Fruit fly (Drosophila melanogaster) ovary, adult (tissue): ENCODE measurements around the gene CG5969.

ENCODE experiments used
- CG17801 ChIP-seq: fragments of 200-800 bp; optimal IDR thresholded peaks from 2 replicates; lab custom pipeline; 2019; ENCODE audit warnings: missing biosample characterization, mild to moderate bottlenecking, missing genetic modification characterization, moderate library complexity; ENCODE audit not compliant: partially characterized antibody

CG5969 gene

DNA sequence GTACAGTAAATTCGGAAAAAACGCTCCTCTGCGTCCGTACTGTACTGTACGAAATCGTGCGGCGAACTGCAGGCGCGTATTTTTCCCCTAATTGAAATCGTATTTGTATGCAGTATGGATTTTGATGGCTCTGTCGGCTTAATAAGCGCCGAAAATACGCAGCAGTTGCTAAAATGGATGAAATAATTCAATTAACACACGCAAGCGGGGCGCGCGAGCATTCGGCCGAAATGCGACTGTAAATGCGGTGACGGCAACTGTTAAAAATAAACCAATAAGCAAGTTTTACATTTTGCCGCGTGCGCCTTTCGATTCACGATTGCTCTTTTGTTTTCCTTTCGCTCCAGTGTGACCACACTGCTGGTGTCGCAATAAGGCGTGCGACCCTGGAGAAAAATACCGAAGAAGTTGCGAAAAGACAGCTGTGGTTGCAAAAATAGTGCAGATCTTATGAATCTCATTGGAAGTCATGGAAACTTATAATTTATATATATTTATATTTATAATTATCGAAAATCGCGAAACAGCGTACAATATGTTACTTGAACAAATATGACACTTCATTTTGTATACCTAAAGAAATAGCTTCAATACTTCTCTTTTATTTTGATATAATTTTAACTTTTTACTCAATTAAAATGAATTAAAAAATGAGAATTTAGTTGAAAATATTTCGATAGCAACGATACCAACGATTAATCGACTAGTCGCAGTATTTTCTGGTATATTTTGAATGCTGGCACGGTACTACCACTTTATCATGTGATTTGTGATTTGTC, at the start of gene CG5969, which contains the start of gene CG32428:
Gene CG5969 (plus strand): TSS at position 763 of the 779 bp plus-strand sequence.
Gene CG32428 (minus strand): TSS at position 703 of the 779 bp plus-strand sequence.
- TF ChIP-seq CG17801, result peak; percentile 24

DNA sequence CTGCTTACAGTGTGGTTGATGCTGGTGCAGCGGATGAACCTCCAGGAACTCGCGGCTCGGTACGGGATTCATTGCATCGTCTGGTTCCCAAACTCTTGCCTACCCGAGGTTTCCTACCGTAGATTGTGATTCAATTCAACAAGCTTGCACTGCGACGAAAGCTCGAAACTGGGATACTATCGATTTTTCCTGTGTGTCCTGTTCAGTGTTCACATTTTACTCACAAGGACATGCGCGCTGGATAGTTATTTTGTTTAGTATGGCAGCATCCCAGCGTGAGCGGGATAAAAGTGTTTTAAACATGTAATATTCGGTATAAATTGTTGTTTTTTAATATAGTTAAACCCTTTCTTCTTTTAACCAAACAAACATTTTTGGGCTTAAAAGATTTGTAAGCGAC, 47.7 kb upstream of the CG5969 start, which contains the start of gene CG5282:
Gene CG5282 (minus strand): TSS at position 184 of the 400 bp plus-strand sequence.
- TF ChIP-seq CG17801, result no peak

DNA sequence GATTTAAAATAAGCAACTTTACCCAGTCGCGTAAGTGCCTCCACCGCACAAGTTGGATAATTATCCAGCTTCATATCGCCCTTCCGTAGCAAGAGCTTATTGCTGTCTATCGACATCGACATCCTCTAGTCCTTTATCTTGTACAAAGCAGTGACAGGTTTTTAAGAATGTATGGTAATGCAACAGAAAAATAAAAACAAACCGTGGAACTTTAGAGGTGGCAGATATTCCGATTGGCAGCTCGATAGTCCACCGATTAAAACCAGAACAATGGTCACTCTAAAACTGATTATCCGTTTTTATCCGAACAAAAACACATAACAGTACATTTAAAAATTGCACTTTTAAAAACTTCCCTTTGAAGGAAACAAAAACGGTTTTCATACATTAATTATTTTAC, 46.1 kb upstream of the CG5969 start, which contains the start of gene CG5274:
Gene CG5274 (minus strand): TSS at position 218 of the 400 bp plus-strand sequence.
- TF ChIP-seq CG17801, result no peak

DNA sequence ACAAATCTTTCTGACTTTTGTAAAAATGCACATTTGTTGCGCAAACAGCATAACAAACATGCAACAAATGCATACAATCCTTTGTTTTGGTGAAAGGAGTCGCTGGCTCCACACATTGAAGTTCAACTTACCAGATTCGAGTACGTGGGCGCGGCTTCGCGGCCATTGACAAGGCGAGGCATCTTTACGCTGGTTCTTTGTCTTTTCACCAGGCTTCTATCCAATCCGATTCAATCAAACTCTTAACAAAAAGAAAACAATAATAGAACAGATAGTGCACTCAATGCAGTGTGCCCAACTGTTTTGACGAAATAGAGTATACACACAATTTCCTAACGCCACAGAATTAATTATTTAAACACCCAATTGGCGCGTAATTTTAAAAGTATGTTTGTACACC, 43.4 kb upstream of the CG5969 start, which contains the start of gene CG5262:
Gene CG5262 (minus strand): TSS at position 294 of the 400 bp plus-strand sequence.
- peak; percentile 33 for TF ChIP-seq CG17801

DNA sequence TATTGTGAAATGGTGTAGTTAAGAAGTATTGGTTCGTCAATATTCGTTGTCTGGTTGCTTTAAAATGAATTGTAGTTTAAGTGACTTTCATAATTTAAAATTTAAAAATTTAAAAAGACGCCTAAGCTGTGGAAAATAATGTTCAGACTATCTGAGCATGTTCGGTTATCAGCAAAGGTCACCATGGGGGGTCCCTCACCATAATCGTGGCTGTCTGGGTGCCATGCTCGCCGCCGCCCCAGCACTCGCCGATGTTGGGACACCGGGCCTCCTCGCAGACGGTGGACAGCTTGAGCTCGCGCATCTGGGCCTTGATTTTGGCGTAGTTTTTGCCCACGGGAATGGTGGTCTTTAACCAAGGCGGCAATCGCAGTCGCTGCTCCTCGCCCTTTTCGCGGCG, 42.0 kb upstream of the CG5969 start:
- TF ChIP-seq CG17801, result no peak

DNA sequence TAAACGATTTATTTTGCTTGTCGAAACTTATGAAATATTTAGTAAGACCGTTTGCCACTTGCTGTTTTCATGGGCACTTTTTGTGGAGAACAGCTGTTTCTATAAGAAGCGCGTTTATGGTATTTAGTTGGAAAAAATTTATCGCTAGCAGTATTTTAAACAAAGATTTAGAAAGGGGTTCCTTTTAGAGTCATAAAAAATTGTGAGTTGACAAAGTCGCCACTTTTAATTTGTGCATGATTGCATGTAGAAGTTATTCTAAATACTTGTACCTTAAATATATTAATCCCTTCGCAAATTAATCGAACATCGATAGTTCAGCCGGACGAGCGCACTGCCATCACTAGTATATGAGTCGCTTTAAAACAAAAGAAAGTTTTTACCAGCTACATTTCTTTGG, 41.3 kb upstream of the CG5969 start, which contains the start of the genes Las and Psn:
Gene Las (minus strand): TSS at position 65 of the 400 bp plus-strand sequence.
Gene Psn (plus strand): TSS at position 172 of the 400 bp plus-strand sequence.
- TF ChIP-seq CG17801, result peak; percentile 10

DNA sequence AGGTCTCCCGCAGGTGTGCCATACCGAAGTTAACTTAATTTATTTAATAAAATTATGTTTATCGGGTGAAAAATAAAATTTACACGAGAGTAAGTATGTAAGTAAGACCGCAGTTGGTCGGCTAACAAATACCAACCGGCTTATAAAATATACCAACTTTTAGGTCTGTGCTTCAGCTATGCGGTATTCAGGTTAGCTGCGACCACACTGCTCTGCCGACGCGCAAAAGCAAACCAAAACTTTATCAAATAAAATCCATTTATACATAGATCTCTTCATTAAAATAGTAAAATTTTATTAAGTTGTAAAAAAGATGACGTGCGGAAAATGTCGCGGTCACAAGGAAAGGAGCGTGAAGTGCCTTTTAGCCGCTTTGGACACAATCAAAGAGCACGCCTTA, 37.5 kb upstream of the CG5969 start, which contains the start of the genes mRpL15 and CtIP:
Gene mRpL15 (minus strand): TSS at position 141 of the 400 bp plus-strand sequence.
Gene CtIP (plus strand): TSS at position 182 of the 400 bp plus-strand sequence.
- TF ChIP-seq CG17801, result peak; percentile 5

DNA sequence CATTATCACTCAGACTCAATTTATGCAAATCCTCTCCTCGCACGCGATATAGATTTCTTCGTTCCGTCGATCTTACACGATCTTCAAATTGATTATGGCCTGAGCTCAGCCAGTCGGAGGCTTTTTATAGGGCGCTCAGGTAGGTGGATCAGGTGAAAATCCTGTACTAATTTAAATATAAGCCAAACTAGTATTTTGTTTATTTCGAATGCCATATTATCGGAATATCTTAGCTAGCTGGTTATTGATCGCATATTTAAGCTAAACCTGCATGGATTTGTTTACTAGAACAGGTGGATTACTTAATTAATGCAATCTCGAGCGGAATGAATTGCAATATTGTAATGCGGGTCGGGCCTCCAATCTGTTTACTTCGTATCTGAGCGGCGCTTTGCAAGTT, 33.8 kb upstream of the CG5969 start, which contains the start of gene Hpd:
Gene Hpd (minus strand): TSS at position 101 of the 400 bp plus-strand sequence.
- TF ChIP-seq CG17801, result no peak

DNA sequence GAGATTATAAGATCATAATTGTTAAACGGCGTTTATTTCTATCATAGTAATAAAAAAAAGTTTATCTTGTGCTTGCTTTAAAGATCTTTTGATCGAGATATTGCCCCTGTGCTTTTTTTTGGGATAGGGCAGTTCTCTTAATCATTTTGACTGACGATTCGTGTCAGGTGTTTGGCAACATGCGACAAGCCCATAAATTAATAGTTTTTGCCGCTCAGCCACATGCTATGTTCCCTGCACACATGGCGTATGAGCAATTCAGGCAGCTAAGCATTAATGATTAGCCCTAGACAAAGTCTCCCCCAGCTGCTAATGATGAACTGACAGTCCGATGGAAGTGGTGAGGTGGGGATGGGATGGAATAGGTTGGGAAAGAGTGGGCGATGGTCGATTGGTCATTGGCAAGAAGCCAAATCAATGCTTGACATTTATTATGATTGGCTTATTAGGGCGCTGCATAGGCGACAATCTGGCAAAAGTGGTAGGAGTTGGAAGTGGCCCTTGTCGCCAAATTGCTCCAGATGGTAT, 32.6 kb upstream of the CG5969 start:
- TF ChIP-seq CG17801, result no peak

DNA sequence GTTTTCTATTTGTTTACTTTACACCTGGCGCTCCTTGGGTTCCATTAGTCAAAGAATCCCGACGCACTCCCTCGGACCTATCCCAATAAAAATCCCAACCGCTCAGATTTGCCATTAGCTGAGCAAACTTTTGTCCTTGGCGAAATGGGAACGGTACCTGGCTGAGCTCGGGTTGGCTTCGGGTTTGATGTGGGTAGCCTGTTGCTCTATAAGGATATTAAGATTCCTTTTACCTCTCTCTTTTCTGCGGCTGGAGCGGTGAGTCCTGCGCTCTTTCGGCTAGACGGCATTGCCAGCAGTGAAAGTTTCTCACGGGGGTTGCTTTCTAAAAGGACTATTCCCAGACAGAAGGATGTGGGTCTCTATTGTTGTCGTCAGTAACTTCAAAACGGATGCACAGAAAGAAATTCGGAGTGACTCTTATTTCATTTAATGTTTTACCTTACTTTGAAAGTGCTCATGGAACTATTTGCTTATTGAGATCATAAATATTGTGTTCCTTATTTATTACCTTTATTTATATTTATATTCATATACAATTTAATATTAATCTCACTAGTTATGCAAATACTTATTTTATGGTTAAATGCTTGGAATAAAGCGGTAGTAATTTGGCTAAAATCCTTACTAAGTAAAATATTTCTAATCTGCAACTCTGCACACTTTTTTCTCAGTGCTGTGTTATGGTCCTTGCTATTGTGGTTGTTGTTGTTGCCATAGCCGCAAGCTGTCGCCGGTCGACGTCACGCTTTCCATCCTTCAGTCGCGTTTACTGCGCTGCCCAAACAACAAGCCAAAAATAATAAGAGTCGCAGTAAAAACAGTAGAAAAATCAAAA, 31.7 kb upstream of the CG5969 start, which contains the start of gene CG5910:
Gene CG5910 (plus strand): TSS at position 788 of the 838 bp plus-strand sequence.
- TF ChIP-seq CG17801, result no peak

DNA sequence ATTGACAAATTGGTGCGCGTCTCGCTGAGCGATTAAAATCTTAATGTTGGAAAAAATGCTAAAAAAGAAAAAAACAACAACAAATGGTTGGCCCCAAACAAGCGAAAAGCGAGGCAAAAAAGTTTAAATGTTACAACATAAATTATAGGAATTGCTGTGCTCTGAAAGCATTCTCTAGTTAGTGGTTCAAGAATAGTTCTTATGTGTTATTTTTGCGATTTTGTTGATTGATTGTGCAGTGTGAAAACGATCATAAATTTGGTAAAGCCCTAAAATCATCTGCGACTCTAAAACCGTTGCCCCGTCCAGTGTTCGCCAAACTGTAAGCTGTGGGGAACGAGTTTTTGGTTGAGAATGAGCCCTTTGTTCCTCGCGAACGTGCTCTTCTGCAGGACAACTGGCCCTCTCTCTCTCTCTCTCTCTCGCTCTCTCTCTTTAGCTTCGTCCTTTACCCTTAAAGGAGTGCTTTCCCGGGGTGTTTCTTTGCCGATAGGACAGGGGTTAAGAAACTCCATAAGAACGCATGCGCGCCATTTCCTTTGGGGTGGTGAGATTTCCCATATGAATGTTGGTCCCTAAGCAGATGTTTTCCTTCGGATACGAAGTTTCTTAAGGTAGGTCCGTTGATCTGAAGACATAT, 30.8 kb upstream of the CG5969 start:
- no peak for TF ChIP-seq CG17801

DNA sequence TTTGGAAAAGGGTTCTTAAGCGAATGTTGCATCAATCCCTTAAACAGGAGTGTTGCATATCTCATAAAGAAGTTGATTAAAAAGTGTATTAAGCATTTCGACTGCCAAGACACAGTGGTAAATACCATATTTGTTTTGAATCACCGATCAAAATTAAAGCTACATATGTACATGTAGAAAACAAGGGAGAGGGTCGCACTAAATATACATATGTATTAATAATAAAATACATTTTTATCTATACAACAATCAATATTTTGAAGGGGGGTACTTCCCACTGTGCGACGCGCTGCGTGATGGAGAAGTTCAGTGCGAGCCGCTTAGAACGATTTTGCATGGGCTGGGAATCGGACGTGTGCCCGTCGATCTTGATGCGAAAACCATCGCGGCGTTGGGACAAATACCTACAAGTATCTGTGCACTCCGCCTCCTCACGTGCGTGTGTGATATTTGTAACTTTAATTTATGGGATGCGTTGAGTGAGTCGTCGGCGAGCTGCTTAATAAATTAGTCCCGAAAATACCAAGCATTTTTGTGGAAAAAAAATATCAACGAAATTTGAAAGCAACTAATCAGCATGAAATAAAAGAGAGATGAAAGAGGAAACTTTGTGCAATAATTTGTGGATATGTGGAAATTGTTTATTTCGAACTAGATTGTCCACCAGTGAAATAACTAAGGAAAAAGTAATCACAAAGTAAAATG, 28.6 kb upstream of the CG5969 start:
- peak; percentile 69 for TF ChIP-seq CG17801

DNA sequence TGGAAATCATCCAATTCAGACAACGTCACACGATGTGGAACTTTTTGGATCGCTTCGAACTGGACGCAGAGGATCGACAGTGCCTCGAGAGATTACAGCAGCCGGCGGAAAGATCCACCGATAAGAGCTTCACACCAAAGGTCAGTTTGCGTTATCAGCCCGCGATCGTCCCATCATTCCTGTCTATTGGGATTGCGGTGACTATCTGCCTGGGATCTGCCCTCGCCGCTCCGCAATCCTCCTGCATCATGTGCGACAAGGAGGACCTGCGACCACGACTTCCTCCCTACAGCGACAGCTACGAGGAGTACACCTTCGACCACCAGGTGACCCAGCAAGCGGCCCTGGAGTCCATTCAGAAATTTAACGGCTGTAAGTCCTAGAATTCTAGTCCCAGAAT, 27.6 kb upstream of the CG5969 start:
- no peak for TF ChIP-seq CG17801

DNA sequence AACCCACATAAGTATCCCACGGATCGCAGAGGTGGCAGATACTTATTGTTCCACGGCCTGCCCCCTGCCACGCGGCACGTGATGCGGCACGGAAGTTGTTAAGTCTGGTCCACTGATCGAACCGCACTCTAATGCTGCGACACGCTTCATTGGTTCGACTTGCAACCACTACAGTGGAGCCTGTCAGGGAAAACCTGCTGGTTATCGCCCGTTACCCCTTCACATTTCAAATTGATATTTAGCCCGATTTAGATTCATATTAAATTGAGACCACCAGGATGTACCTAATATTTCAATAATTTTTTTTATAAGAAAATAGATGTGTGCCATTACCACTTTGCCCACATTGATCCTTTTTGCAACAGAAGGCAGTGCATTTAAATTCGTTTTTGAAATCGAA, 26.2 kb upstream of the CG5969 start:
- TF ChIP-seq CG17801, result no peak

DNA sequence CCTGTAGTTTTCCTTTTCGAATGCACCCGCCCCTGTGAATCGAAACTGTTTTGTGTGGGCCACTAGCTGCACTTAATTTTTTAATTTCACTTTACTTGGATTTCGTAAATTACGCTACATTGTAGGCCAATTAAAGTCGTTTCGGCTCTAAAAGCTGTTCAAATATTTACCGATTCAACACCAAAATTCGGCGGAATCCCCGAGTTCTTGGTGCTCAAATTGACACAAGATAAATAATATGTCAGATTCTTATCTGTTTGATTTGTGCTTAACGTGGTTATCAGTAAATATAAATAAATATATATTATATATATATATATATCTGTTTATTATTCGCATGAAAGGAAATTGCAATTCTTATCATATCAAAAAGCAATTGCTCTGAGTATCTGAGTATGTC, 25.6 kb upstream of the CG5969 start:
- TF ChIP-seq CG17801, result no peak
